Worm (Caenorhabditis elegans) whole organism, L1 larva: ENCODE measurements around the gene txt-18.

Experiments used
- C04F5.9 ChIP-seq: sonication (generic microtip); optimal IDR thresholded peaks from 2 replicates; lab custom pipeline; 2016; ENCODE audit warnings: missing genetic modification characterization, missing compliant biosample characterization
- C34B4.2 ChIP-seq: sonication (generic microtip); optimal IDR thresholded peaks from 2 replicates; lab custom pipeline; 2017; ENCODE audit warnings: mild to moderate bottlenecking, missing genetic modification characterization, missing compliant biosample characterization
- blmp-1 ChIP-seq: fragments of 150-350 bp; optimal IDR thresholded peaks from 2 replicates; lab custom pipeline; 2014; ENCODE audit warnings: missing biosample characterization, missing genetic modification characterization
- ceh-63 ChIP-seq: fragments of 200-800 bp; sonication (Bioruptor generic); optimal IDR thresholded peaks from 2 replicates; lab custom pipeline; 2018; ENCODE audit warnings: mild to moderate bottlenecking, missing genetic modification characterization, missing compliant biosample characterization
- ceh-8 ChIP-seq: fragments of 200-800 bp; sonication (Bioruptor generic); optimal IDR thresholded peaks from 2 replicates; lab custom pipeline; 2018; ENCODE audit warnings: mild to moderate bottlenecking, missing genetic modification characterization, moderate library complexity, missing compliant biosample characterization
- efl-3 ChIP-seq: fragments of 200-800 bp; sonication (Bioruptor generic); optimal IDR thresholded peaks from 2 replicates; lab custom pipeline; 2018; ENCODE audit warnings: mild to moderate bottlenecking, missing genetic modification characterization, missing compliant biosample characterization
- egl-27 ChIP-seq, 2 experiments: fragments of 150-350 bp in 1 of 2; sonication (generic microtip); optimal IDR thresholded peaks; 3 replicates each; lab custom pipeline; 2017 to 2018; ENCODE audit warnings: missing biosample characterization in 2 of 2, missing genetic modification characterization in 2 of 2, missing genetic modification reagents in 2 of 2
- fkh-10 ChIP-seq: sonication (generic microtip); optimal IDR thresholded peaks from 2 replicates; lab custom pipeline; 2017; ENCODE audit warnings: missing biosample characterization, missing genetic modification reagents, missing genetic modification characterization
- fkh-4 ChIP-seq: sonication (generic microtip); optimal IDR thresholded peaks from 2 replicates; lab custom pipeline; 2016; ENCODE audit warnings: missing compliant biosample characterization, missing genetic modification characterization, borderline replicate concordance
- fos-1 ChIP-seq: fragments of 150-350 bp; optimal IDR thresholded peaks from 2 replicates; lab custom pipeline; 2014; ENCODE audit warnings: missing biosample characterization, missing genetic modification characterization
- lin-14 ChIP-seq: fragments of 200-800 bp; sonication (Bioruptor generic); optimal IDR thresholded peaks from 2 replicates; lab custom pipeline; 2018; ENCODE audit warnings: mild to moderate bottlenecking, missing genetic modification characterization, moderate library complexity, missing compliant biosample characterization
- lir-3 ChIP-seq: sonication (generic microtip); optimal IDR thresholded peaks from 2 replicates; lab custom pipeline; 2016; ENCODE audit warnings: mild to moderate bottlenecking, missing genetic modification characterization, moderate library complexity, missing compliant biosample characterization; ENCODE audit not compliant: poor library complexity
- mef-2 ChIP-seq: fragments of 150-350 bp; optimal IDR thresholded peaks from 2 replicates; lab custom pipeline; 2014; ENCODE audit warnings: missing biosample characterization, missing genetic modification characterization
- mep-1 ChIP-seq: fragments of 150-350 bp; optimal IDR thresholded peaks from 2 replicates; lab custom pipeline; 2014; ENCODE audit warnings: missing biosample characterization, missing genetic modification characterization
- nhr-20 ChIP-seq: sonication (generic microtip); optimal IDR thresholded peaks from 2 replicates; lab custom pipeline; 2016; ENCODE audit warnings: mild to moderate bottlenecking, missing genetic modification characterization, missing compliant biosample characterization
- nhr-76 ChIP-seq: sonication (generic microtip); optimal IDR thresholded peaks from 2 replicates; lab custom pipeline; 2017; ENCODE audit warnings: missing biosample characterization, missing genetic modification characterization
- nhr-90 ChIP-seq: sonication (generic microtip); optimal IDR thresholded peaks from 2 replicates; lab custom pipeline; 2016; ENCODE audit warnings: mild to moderate bottlenecking, missing genetic modification characterization, missing compliant biosample characterization; ENCODE audit not compliant: poor library complexity
- rnt-1 ChIP-seq: sonication (generic microtip); optimal IDR thresholded peaks from 2 replicates; lab custom pipeline; 2016; ENCODE audit warnings: mild to moderate bottlenecking, missing genetic modification characterization, moderate library complexity, missing compliant biosample characterization
- sptf-1 ChIP-seq: fragments of 150-350 bp; optimal IDR thresholded peaks from 2 replicates; lab custom pipeline; 2014; ENCODE audit warnings: missing biosample characterization, missing genetic modification characterization
- sup-37 ChIP-seq: fragments of 200-800 bp; sonication (Bioruptor generic); optimal IDR thresholded peaks from 2 replicates; lab custom pipeline; 2018; ENCODE audit warnings: mild to moderate bottlenecking, missing genetic modification characterization, missing compliant biosample characterization
- swsn-7 ChIP-seq: sonication (generic microtip); optimal IDR thresholded peaks from 2 replicates; lab custom pipeline; 2016; ENCODE audit warnings: missing genetic modification characterization, missing compliant biosample characterization
- unc-30 ChIP-seq: sonication (generic microtip); optimal IDR thresholded peaks from 2 replicates; lab custom pipeline; 2017; ENCODE audit warnings: missing biosample characterization, missing genetic modification characterization
- unc-86 ChIP-seq: sonication (generic microtip); optimal IDR thresholded peaks from 2 replicates; lab custom pipeline; 2016; ENCODE audit warnings: missing genetic modification characterization, missing compliant biosample characterization
- vab-15 ChIP-seq: sonication (generic microtip); optimal IDR thresholded peaks from 2 replicates; lab custom pipeline; 2017; ENCODE audit warnings: missing genotype, mild to moderate bottlenecking, missing genetic modification characterization, missing compliant biosample characterization
- ztf-11 ChIP-seq, 2 experiments: sonication (generic microtip); optimal IDR thresholded peaks; 2 replicates each; lab custom pipeline; 2016 to 2017; ENCODE audit warnings: missing genetic modification characterization in 2 of 2, missing biosample characterization in 1 of 2, missing compliant biosample characterization in 1 of 2

The txt-18 gene

DNA sequence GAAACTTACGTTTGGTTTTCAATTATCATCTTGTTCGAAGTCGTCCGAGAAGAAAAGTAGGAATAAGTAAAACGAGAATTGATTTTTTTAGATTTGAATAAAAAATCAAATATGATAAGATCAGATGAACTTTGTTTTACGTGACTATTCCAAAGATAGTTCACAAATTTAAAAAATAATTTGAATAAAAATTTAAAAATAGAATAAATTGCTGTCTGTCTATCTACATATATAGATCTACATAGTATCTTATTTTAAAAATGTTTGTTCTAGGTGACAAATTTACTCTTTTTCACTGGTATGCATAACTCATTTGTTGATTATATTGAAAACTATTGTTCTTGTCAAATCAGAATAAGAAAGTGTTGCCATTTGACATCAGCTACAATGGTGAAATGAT is 44.1 kb downstream of the txt-18 start, which contains the start of gene F58F12.2:
F58F12.2 (minus strand) TSS at position 101 of the 400 bp plus-strand sequence.
- TF ChIP-seq unc-30 (tag; lab: Kevin White, UChicago) (no peak), lir-3 (tag; lab: Kevin White, UChicago) (no peak), C04F5.9 (tag; lab: Kevin White, UChicago) (no peak), lin-14 (GFP tag; lab: Kevin White, UChicago) (no peak), mef-2 (tag; lab: Kevin White, UChicago) (no peak), ztf-11 (tag; optimal IDR thresholded peaks at IDR 0.05; lab: Kevin White, UChicago) (no peak), sup-37 (GFP tag; lab: Kevin White, UChicago) (no peak), vab-15 (no peak), fkh-10 (no peak), sptf-1 (tag; lab: Kevin White, UChicago) (no peak)

DNA sequence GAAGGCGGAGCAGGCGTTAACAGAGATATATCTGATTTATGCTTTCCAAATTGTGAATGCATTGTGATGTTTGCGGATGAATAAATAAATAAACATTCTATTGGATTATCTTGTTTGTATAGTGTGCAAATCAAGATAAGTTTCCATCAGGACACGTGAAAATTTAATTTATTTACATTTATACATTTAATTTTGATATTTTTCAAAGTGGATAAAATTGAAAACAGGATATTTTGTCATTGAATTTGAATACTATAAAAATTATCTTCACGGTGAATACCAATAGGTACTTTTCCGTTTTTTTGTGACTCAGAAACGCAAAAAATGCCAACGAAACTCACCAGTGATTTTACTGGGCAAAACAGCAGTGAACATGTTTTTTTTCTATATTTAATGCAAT is 47.3 kb downstream of the txt-18 start, which contains the start of gene F58F12.3:
F58F12.3 (minus strand) TSS at position 101 of the 400 bp plus-strand sequence.
- no peak for TF ChIP-seq lin-14 (GFP tag; lab: Kevin White, UChicago)
- TF ChIP-seq nhr-20 (tag; lab: Kevin White, UChicago) = no peak
- no peak for TF ChIP-seq unc-86 (tag; lab: Kevin White, UChicago)
- TF ChIP-seq swsn-7 (tag; lab: Kevin White, UChicago) = no peak
- TF ChIP-seq nhr-90 (tag; lab: Kevin White, UChicago) = no peak
- no peak for TF ChIP-seq ceh-8 (GFP tag; lab: Kevin White, UChicago)
- no peak for TF ChIP-seq fos-1 (tag; lab: Kevin White, UChicago)
- TF ChIP-seq efl-3 (GFP tag; lab: Kevin White, UChicago) = no peak
- no peak for TF ChIP-seq egl-27 (tag; optimal IDR thresholded peaks at IDR 0.05; lab: Kevin White, UChicago)
- TF ChIP-seq mep-1 (tag; lab: Kevin White, UChicago) = no peak
- TF ChIP-seq ceh-63 = no peak
- no peak for TF ChIP-seq C34B4.2
- no peak for TF ChIP-seq fkh-4 (tag; lab: Kevin White, UChicago)
- no peak for TF ChIP-seq blmp-1
- TF ChIP-seq nhr-76 = no peak

DNA sequence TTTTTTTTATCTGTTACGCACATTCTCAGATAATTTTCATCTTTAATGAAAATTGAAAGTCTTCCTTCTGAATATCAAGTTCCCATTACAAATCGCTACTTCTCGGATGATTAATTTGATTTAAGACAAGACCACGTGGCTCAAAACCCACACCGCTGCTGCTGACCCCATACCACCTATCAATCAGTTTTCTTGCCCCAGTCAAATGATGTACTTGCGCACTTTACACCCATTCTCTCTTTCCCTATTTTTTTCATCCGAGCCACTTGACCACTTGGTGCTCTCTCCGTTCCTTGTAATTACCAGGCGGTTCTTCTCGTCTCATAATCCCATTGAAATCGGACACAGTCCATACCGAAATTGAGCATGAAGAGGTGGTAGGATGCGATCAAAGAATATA is 50.2 kb downstream of the txt-18 start:
- no peak for TF ChIP-seq ceh-8 (GFP tag; lab: Kevin White, UChicago)
- peak; percentile 24 for TF ChIP-seq rnt-1 (tag; lab: Kevin White, UChicago)
